Worm (Caenorhabditis elegans) whole organism, midembryonic: Measurements from ENCODE around the gene Y47D3A.34.

Experiments used
- flt-1 ChIP-seq: fragments of 200-800 bp; sonication (Bioruptor generic); IDR thresholded peaks from 2 replicates; pipeline ENCODE4 v1.3.6; 2022; ENCODE audit warnings: missing genetic modification characterization, missing compliant biosample characterization
- klf-2 ChIP-seq: fragments of 200-800 bp; sonication (Bioruptor generic); conservative IDR thresholded peaks from 2 replicates; pipeline ENCODE4 v1.3.6; 2022; ENCODE audit warnings: missing genetic modification reagents, missing genetic modification characterization, missing compliant biosample characterization
- med-1 ChIP-seq: sonication (generic microtip); optimal IDR thresholded peaks from 2 replicates; lab custom pipeline; 2017; ENCODE audit warnings: missing genetic modification characterization, mild to moderate bottlenecking, missing compliant biosample characterization, antibody characterized with exemption, missing genetic modification reagents; ENCODE audit not compliant: insufficient read depth

- no peak for TF ChIP-seq med-1 (GFP tag; lab: Kevin White, UChicago)
- TF ChIP-seq flt-1: no peak
- no peak for TF ChIP-seq klf-2 (GFP tag; lab: Robert Waterston, UW)
Observed at ce11 chrIII:11278817-11279216, 44.2 kb upstream of the Y47D3A.34 start, which contains the start of gene Y47D3A.21.
